Worm (Caenorhabditis elegans): ENCODE results near the gene tbg-1.

ce11 chrIII:9631117-9631655 is 2.2 kb upstream of the tbg-1 start, which contains the start of gene ubc-7:
- peak; percentile 29 for TF ChIP-seq ceh-28 (tag; optimal IDR thresholded peaks at IDR 0.05)
- no peak for TF ChIP-seq ces-1 (GFP tag; optimal IDR thresholded peaks at IDR 0.05)
- no peak for TF ChIP-seq snpc-4 (tag; optimal IDR thresholded peaks at IDR 0.05)
- peak in 1 of 2 experiments; percentile 90 for TF ChIP-seq mdl-1 (tag; optimal IDR thresholded peaks at IDR 0.05)
- TF ChIP-seq attf-4 (tag; optimal IDR thresholded peaks at IDR 0.05), result no peak
- no peak for TF ChIP-seq mdt-29 (GFP tag; IDR thresholded peaks at IDR 0.05)
- peak; percentile 53 for TF ChIP-seq ama-1 (optimal IDR thresholded peaks at IDR 0.05)
- TF ChIP-seq dpl-1 (GFP tag; optimal IDR thresholded peaks at IDR 0.05), result peak; percentile 98
- peak; percentile 32 for TF ChIP-seq nhr-11 (tag; optimal IDR thresholded peaks at IDR 0.05)
- TF ChIP-seq fos-1 (tag; optimal IDR thresholded peaks at IDR 0.05), result no peak
- TF ChIP-seq lin-1 (GFP tag; IDR thresholded peaks at IDR 0.05), result no peak
- no peak for TF ChIP-seq ztf-11 (tag; optimal IDR thresholded peaks at IDR 0.05)
